Worm (Caenorhabditis elegans) whole organism, L2 larva: ENCODE results near the gene mrps-7.

Experiments used
- R02D3.7 ChIP-seq: fragments of 150-350 bp; optimal IDR thresholded peaks from 2 replicates; lab custom pipeline; 2014; ENCODE audit warnings: missing biosample characterization, missing genetic modification characterization
- alr-1 ChIP-seq: fragments of 150-350 bp; optimal IDR thresholded peaks from 2 replicates; lab custom pipeline; 2014; ENCODE audit warnings: missing biosample characterization, missing genetic modification characterization
- lsy-2 ChIP-seq, 2 experiments: fragments of 150-350 bp in 1 of 2; sonication (generic microtip) in 1 of 2; optimal IDR thresholded peaks; 2 replicates each; lab custom pipeline; 2014 to 2017; ENCODE audit warnings: missing biosample characterization in 2 of 2, missing genetic modification characterization in 2 of 2
- mdl-1 ChIP-seq, 2 experiments: fragments of 150-350 bp in 1 of 2; sonication (generic microtip) in 1 of 2; optimal IDR thresholded peaks; 2 replicates each; lab custom pipeline; 2017; ENCODE audit warnings: missing biosample characterization in 2 of 2, missing genetic modification characterization in 2 of 2
- nhr-10 ChIP-seq: sonication (generic microtip); optimal IDR thresholded peaks from 2 replicates; lab custom pipeline; 2017; ENCODE audit warnings: missing biosample characterization, missing genetic modification characterization
- nhr-11 ChIP-seq: fragments of 150-350 bp; optimal IDR thresholded peaks from 2 replicates; lab custom pipeline; 2014; ENCODE audit warnings: missing biosample characterization, missing genetic modification characterization
- nhr-237 ChIP-seq: fragments of 150-350 bp; optimal IDR thresholded peaks from 2 replicates; lab custom pipeline; 2014; ENCODE audit warnings: missing biosample characterization, missing genetic modification characterization
- nhr-25 ChIP-seq: fragments of 150-350 bp; sonication (generic microtip); optimal IDR thresholded peaks from 3 replicates; lab custom pipeline; 2014; ENCODE audit warnings: missing biosample characterization, missing genetic modification characterization
- nhr-77 ChIP-seq: fragments of 150-350 bp; optimal IDR thresholded peaks from 2 replicates; lab custom pipeline; 2014; ENCODE audit warnings: missing biosample characterization, missing genetic modification characterization
- skn-1 ChIP-seq: sonication (generic microtip); optimal IDR thresholded peaks from 2 replicates; lab custom pipeline; 2017; ENCODE audit warnings: missing biosample characterization, missing genetic modification characterization
- unc-62 ChIP-seq: fragments of 150-350 bp; optimal IDR thresholded peaks from 2 replicates; lab custom pipeline; 2014; ENCODE audit warnings: missing biosample characterization, missing genetic modification reagents, missing genetic modification characterization

DNA sequence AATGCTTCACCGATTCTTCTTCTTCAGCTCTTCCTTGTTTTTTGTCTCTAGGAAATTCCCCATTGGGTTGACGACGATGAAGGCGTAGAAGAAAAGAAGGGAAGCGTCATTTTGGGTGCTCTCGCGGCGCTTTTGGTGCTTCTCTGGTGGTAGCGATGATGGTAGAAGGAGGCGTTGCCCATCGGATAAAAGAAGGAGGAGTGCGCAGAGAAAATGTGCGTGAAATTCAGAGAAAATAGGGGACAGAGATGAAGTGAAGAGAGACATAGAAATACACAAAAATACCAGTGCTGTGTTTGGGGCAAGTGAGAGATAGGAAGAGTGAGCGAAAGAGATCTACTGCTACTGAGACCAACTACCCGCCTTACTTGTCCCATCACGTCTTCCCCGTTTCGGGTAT lies 39.4 kb upstream of the mrps-7 start, which contains the start of gene oig-5:
- no peak for TF ChIP-seq R02D3.7 (tag; lab: Kevin White, UChicago)
- TF ChIP-seq lsy-2 (tag; optimal IDR thresholded peaks at IDR 0.05; lab: Kevin White, UChicago), result no peak
- TF ChIP-seq nhr-10, result no peak
- TF ChIP-seq nhr-11, result no peak
- no peak for TF ChIP-seq unc-62 (GFP tag; lab: Kevin White, UChicago)
- no peak for TF ChIP-seq alr-1
- TF ChIP-seq nhr-237 (tag; lab: Kevin White, UChicago), result no peak
- no peak for TF ChIP-seq skn-1 (tag; lab: Kevin White, UChicago)
- TF ChIP-seq nhr-25 (tag; lab: Kevin White, UChicago), result no peak
- no peak for TF ChIP-seq nhr-77 (tag; lab: Kevin White, UChicago)
- no peak for TF ChIP-seq mdl-1 (tag; optimal IDR thresholded peaks at IDR 0.05; lab: Kevin White, UChicago)
